Fruit fly (Drosophila melanogaster) whole organism, embryonic: ENCODE results near the gene CG14221.
A peak's percentile ranks its signal among the peaks of the same experiment; 100 is the strongest.

ENCODE experiments used
- ATbp ChIP-seq: fragments of 200-800 bp; sonication (Bioruptor generic); optimal IDR thresholded peaks from 2 replicates; lab custom pipeline; 2017; ENCODE audit warnings: missing biosample characterization, mild to moderate bottlenecking, missing genetic modification characterization, missing genetic modification reagents
- Adf1 ChIP-seq: fragments of 200-800 bp; sonication (Bioruptor generic); IDR thresholded peaks from 2 replicates; pipeline ENCODE4 v1.3.6; 2022; ENCODE audit warnings: missing biosample characterization, missing genetic modification characterization
- Antp ChIP-seq: fragments of 200-800 bp; sonication (Bioruptor generic); optimal IDR thresholded peaks from 3 replicates; lab custom pipeline; 2016; ENCODE audit warnings: missing biosample characterization, missing genetic modification characterization
- BEAF-32 ChIP-seq: fragments of 200-800 bp; sonication (Bioruptor generic); optimal IDR thresholded peaks from 3 replicates; lab custom pipeline; 2017; ENCODE audit warnings: missing biosample characterization, missing genetic modification characterization, mild to moderate bottlenecking, moderate library complexity, missing genetic modification reagents
- BtbVII ChIP-seq: fragments of 200-800 bp; sonication (Bioruptor generic); optimal IDR thresholded peaks from 3 replicates; lab custom pipeline; 2017; ENCODE audit warnings: missing biosample characterization, mild to moderate bottlenecking, missing genetic modification characterization
- C15 ChIP-seq: fragments of 200-800 bp; sonication (Bioruptor generic); IDR thresholded peaks from 3 replicates; pipeline ENCODE4 v1.3.6; 2022; ENCODE audit warnings: missing biosample characterization, missing genetic modification characterization
- CG10147 ChIP-seq: fragments of 200-800 bp; sonication (Bioruptor generic); optimal IDR thresholded peaks from 2 replicates; lab custom pipeline; 2019; ENCODE audit warnings: missing biosample characterization, mild to moderate bottlenecking, missing genetic modification characterization, moderate library complexity
- CG10431 ChIP-seq: fragments of 200-800 bp; sonication (Bioruptor generic); optimal IDR thresholded peaks from 3 replicates; lab custom pipeline; 2018; ENCODE audit warnings: missing biosample characterization, mild to moderate bottlenecking, missing genetic modification characterization
- CG11696 ChIP-seq: fragments of 200-800 bp; sonication (Bioruptor generic); IDR thresholded peaks from 2 replicates; pipeline ENCODE4 v1.3.6; 2022; ENCODE audit warnings: missing biosample characterization, missing genetic modification characterization
- CG1233 ChIP-seq: fragments of 200-800 bp; sonication (Bioruptor generic); optimal IDR thresholded peaks from 4 replicates; lab custom pipeline; 2018; ENCODE audit warnings: missing biosample characterization, mild to moderate bottlenecking, missing genetic modification characterization
- CG13287 ChIP-seq: fragments of 200-800 bp; sonication (Bioruptor generic); IDR thresholded peaks from 2 replicates; pipeline ENCODE4 v1.3.6; 2022; ENCODE audit warnings: missing biosample characterization, missing genetic modification characterization; ENCODE audit not compliant: partially characterized antibody
- CG14441 ChIP-seq: fragments of 200-800 bp; sonication (Bioruptor generic); IDR thresholded peaks from 2 replicates; pipeline ENCODE4 v1.3.6; 2022; ENCODE audit warnings: missing biosample characterization, missing genetic modification characterization
- CG1529 ChIP-seq: fragments of 200-800 bp; sonication (Bioruptor generic); optimal IDR thresholded peaks from 3 replicates; lab custom pipeline; 2018; ENCODE audit warnings: missing biosample characterization, missing genetic modification characterization
- CG1602 ChIP-seq: fragments of 200-800 bp; sonication (Bioruptor generic); optimal IDR thresholded peaks from 3 replicates; lab custom pipeline; 2016; ENCODE audit warnings: missing biosample characterization, missing genetic modification characterization
- CG16815 ChIP-seq: fragments of 200-800 bp; sonication (Bioruptor generic); optimal IDR thresholded peaks from 3 replicates; lab custom pipeline; 2017; ENCODE audit warnings: missing biosample characterization, mild to moderate bottlenecking, missing genetic modification characterization
- CG17568 ChIP-seq: fragments of 200-800 bp; sonication (Bioruptor generic); optimal IDR thresholded peaks from 2 replicates; lab custom pipeline; 2018; ENCODE audit warnings: missing biosample characterization, mild to moderate bottlenecking, missing genetic modification characterization, moderate library complexity
- CG2889 ChIP-seq: fragments of 200-800 bp; sonication (Bioruptor generic); IDR thresholded peaks from 3 replicates; pipeline ENCODE4 v1.3.6; 2022; ENCODE audit warnings: missing biosample characterization, missing genetic modification characterization
- CG34224 ChIP-seq: fragments of 200-800 bp; sonication (Bioruptor generic); IDR thresholded peaks from 3 replicates; pipeline ENCODE4 v1.3.6; 2022; ENCODE audit warnings: missing biosample characterization, missing genetic modification characterization; ENCODE audit not compliant: partially characterized antibody
- CG42726 ChIP-seq: fragments of 200-800 bp; sonication (Bioruptor generic); IDR thresholded peaks from 2 replicates; pipeline ENCODE4 v1.3.6; 2022; ENCODE audit warnings: missing biosample characterization, missing genetic modification characterization; ENCODE audit not compliant: partially characterized antibody
- CG5953 ChIP-seq: fragments of 200-800 bp; sonication (Bioruptor generic); IDR thresholded peaks from 2 replicates; pipeline ENCODE4 v1.3.6; 2022; ENCODE audit warnings: missing biosample characterization, missing genetic modification characterization
- CG6689 ChIP-seq: fragments of 200-800 bp; sonication (Bioruptor generic); IDR thresholded peaks from 2 replicates; pipeline ENCODE4 v1.3.6; 2022; ENCODE audit warnings: missing biosample characterization, missing genetic modification characterization
- CG8089 ChIP-seq: fragments of 200-800 bp; sonication (Bioruptor generic); optimal IDR thresholded peaks from 3 replicates; lab custom pipeline; 2016; ENCODE audit warnings: missing biosample characterization, missing genetic modification characterization
- CG8290 ChIP-seq, 3 experiments: fragments of 200-800 bp; sonication (Bioruptor generic); optimal IDR thresholded peaks; 2 replicates each; lab custom pipeline; 2016 to 2019; ENCODE audit warnings: missing biosample characterization in 3 of 3, missing genetic modification characterization in 3 of 3, mild to moderate bottlenecking in 2 of 3, moderate library complexity in 1 of 3
- CG9876 ChIP-seq: fragments of 200-800 bp; sonication (Bioruptor generic); optimal IDR thresholded peaks from 2 replicates; lab custom pipeline; 2016; ENCODE audit warnings: missing biosample characterization, missing genetic modification characterization
- Chrac-16 ChIP-seq: fragments of 200-800 bp; sonication (Bioruptor generic); optimal IDR thresholded peaks from 3 replicates; lab custom pipeline; 2016; ENCODE audit warnings: missing biosample characterization, missing genetic modification characterization
- Deaf1 ChIP-seq: fragments of 200-800 bp; optimal IDR thresholded peaks from 3 replicates; lab custom pipeline; 2019; ENCODE audit warnings: missing biosample characterization, mild to moderate bottlenecking, missing genetic modification characterization, moderate library complexity
- Dip2 ChIP-seq: fragments of 200-800 bp; sonication (Bioruptor generic); IDR thresholded peaks from 2 replicates; pipeline ENCODE4 v1.3.6; 2022; ENCODE audit warnings: missing biosample characterization, missing genetic modification characterization
- Lhr ChIP-seq: fragments of 200-800 bp; sonication (Bioruptor generic); optimal IDR thresholded peaks from 3 replicates; lab custom pipeline; 2017; ENCODE audit warnings: mild to moderate bottlenecking, missing biosample characterization, missing genetic modification reagents, missing genetic modification characterization
- Lim3 ChIP-seq: fragments of 200-800 bp; sonication (Bioruptor generic); IDR thresholded peaks from 2 replicates; pipeline ENCODE4 v1.3.6; 2022; ENCODE audit warnings: missing biosample characterization, missing genetic modification characterization
- Mad ChIP-seq: fragments of 200-800 bp; sonication (Bioruptor generic); optimal IDR thresholded peaks from 2 replicates; lab custom pipeline; 2016; ENCODE audit warnings: missing biosample characterization, missing genetic modification characterization
- Mrtf ChIP-seq: fragments of 200-800 bp; sonication (Bioruptor generic); IDR thresholded peaks from 3 replicates; pipeline ENCODE4 v1.3.6; 2022; ENCODE audit warnings: missing biosample characterization, missing genetic modification characterization
- PHDP ChIP-seq: fragments of 200-800 bp; sonication (Bioruptor generic); optimal IDR thresholded peaks from 3 replicates; lab custom pipeline; 2018; ENCODE audit warnings: missing biosample characterization, mild to moderate bottlenecking, missing genetic modification characterization, moderate library complexity
- Rx ChIP-seq: fragments of 200-800 bp; sonication (Bioruptor generic); IDR thresholded peaks from 2 replicates; pipeline ENCODE4 v1.3.6; 2022; ENCODE audit warnings: missing biosample characterization, missing genetic modification characterization
- Spps ChIP-seq: fragments of 200-800 bp; sonication (Bioruptor generic); optimal IDR thresholded peaks from 2 replicates; lab custom pipeline; 2018; ENCODE audit warnings: missing biosample characterization, mild to moderate bottlenecking, missing genetic modification characterization
- Sry-δ ChIP-seq: fragments of 200-800 bp; sonication (Bioruptor generic); optimal IDR thresholded peaks from 2 replicates; lab custom pipeline; 2016; ENCODE audit warnings: missing biosample characterization, missing genetic modification characterization
- ap ChIP-seq: fragments of 200-800 bp; sonication (Bioruptor generic); IDR thresholded peaks from 2 replicates; pipeline ENCODE4 v1.3.6; 2022; ENCODE audit warnings: missing biosample characterization, missing genetic modification characterization
- bowl ChIP-seq: fragments of 200-800 bp; sonication (Bioruptor generic); IDR thresholded peaks from 2 replicates; pipeline ENCODE4 v1.3.6; 2022; ENCODE audit warnings: missing biosample characterization, missing genetic modification characterization
- chif ChIP-seq, 2 experiments: fragments of 200-800 bp; sonication (Bioruptor generic); optimal IDR thresholded peaks; 3 replicates each; lab custom pipeline; 2016; ENCODE audit warnings: missing biosample characterization in 2 of 2, missing genetic modification characterization in 2 of 2
- ci ChIP-seq: fragments of 200-800 bp; sonication (Bioruptor generic); IDR thresholded peaks from 3 replicates; pipeline ENCODE4 v1.3.6; 2022; ENCODE audit warnings: missing biosample characterization, missing genetic modification characterization
- crol ChIP-seq: fragments of 200-800 bp; sonication (Bioruptor generic); IDR thresholded peaks from 2 replicates; pipeline ENCODE4 v1.3.6; 2022; ENCODE audit warnings: missing biosample characterization, missing genetic modification characterization
- fru ChIP-seq: fragments of >200 bp; optimal IDR thresholded peaks from 2 replicates; lab custom pipeline; 2017
- gro ChIP-seq: fragments of 200-800 bp; sonication (Bioruptor generic); optimal IDR thresholded peaks from 2 replicates; lab custom pipeline; 2016; ENCODE audit warnings: missing biosample characterization, missing genetic modification characterization
- gsb ChIP-seq: fragments of 200-800 bp; sonication (Bioruptor generic); IDR thresholded peaks from 2 replicates; pipeline ENCODE4 v1.3.6; 2022; ENCODE audit warnings: missing biosample characterization, missing genetic modification characterization
- insv ChIP-seq, 2 experiments: fragments of 200-800 bp; sonication (Bioruptor generic); optimal IDR thresholded peaks; 3 replicates each; lab custom pipeline; 2016 to 2018; ENCODE audit warnings: missing biosample characterization in 2 of 2, missing genetic modification characterization in 2 of 2
- kah ChIP-seq: fragments of 200-800 bp; sonication (Bioruptor generic); optimal IDR thresholded peaks from 2 replicates; lab custom pipeline; 2018; ENCODE audit warnings: missing biosample characterization, mild to moderate bottlenecking, missing genetic modification characterization
- nerfin-1 ChIP-seq: fragments of 200-800 bp; sonication (Bioruptor generic); optimal IDR thresholded peaks from 3 replicates; lab custom pipeline; 2019; ENCODE audit warnings: missing biosample characterization, mild to moderate bottlenecking, missing genetic modification characterization, moderate library complexity
- peb ChIP-seq: fragments of 200-800 bp; sonication (Bioruptor generic); IDR thresholded peaks from 2 replicates; pipeline ENCODE4 v1.3.6; 2022; ENCODE audit warnings: missing biosample characterization, missing genetic modification characterization
- slbo ChIP-seq: fragments of 200-800 bp; sonication (Bioruptor generic); IDR thresholded peaks from 2 replicates; pipeline ENCODE4 v1.3.6; 2022; ENCODE audit warnings: missing biosample characterization, missing genetic modification characterization
- tll ChIP-seq, 2 experiments: fragments of 200-800 bp in 1 of 2; fragments of >200 bp in 1 of 2; sonication (Bioruptor generic) in 1 of 2; optimal IDR thresholded peaks; 2 replicates each; lab custom pipeline; 2017 to 2019; ENCODE audit warnings: missing biosample characterization in 2 of 2, missing genetic modification characterization in 2 of 2, mild to moderate bottlenecking in 1 of 2, moderate library complexity in 1 of 2
- usp ChIP-seq: fragments of >200 bp; optimal IDR thresholded peaks from 2 replicates; lab custom pipeline; 2017; ENCODE audit warnings: missing biosample characterization, missing genetic modification characterization

CG14221 gene

DNA sequence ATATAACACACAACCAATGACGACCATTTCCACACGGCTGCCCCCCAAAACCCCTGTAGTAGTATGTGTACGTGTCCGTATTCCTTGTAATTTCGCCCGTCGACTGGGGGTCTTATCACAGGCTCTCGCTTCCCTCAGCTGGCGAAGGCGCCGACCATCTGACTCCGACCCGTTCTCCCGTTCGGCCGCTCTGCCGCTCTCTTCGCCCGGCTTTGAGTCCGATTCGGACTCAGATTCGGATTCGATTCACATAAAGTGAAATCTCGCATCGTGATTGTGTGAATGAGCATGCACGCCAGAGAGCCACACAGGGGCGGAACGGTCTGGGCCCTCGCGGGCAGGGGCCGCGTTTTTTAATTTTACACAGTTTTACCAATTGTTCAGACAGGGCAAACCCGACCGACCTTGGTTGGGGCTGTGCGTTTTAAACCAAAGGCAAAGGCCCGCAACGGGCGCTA lies 44.7 kb upstream of the CG14221 start (continued):
- TF ChIP-seq Rx (GFP tag; lab: Robert Waterston, UW) (peak; percentile 52), CG8290 (GFP tag; optimal IDR thresholded peaks at IDR 0.05; lab: Kevin White, UChicago) (peak; percentile 25), CG8290 (tag; optimal IDR thresholded peaks at IDR 0.05; lab: Kevin White, UChicago) (peak in 1 of 2 experiments; percentile 44), Spps (tag; lab: Kevin White, UChicago) (no peak), CG1529 (GFP tag; lab: Kevin White, UChicago) (no peak), ATbp (no peak), CG34224 (GFP tag; lab: Robert Waterston, UW) (no peak), PHDP (tag; lab: Kevin White, UChicago) (no peak), gro (GFP tag; lab: Kevin White, UChicago) (no peak), CG8089 (peak; percentile 8), CG6689 (GFP tag; lab: Robert Waterston, UW) (peak; percentile 53), Chrac-16 (peak; percentile 28), CG9876 (GFP tag; lab: Kevin White, UChicago) (no peak), CG14441 (GFP tag; lab: Robert Waterston, UW) (peak; percentile 63), Deaf1 (tag; lab: Kevin White, UChicago) (peak; percentile 43), CG16815 (GFP tag; lab: Kevin White, UChicago) (peak; percentile 4), CG17568 (GFP tag; lab: Kevin White, UChicago) (no peak), Dip2 (GFP tag; lab: Robert Waterston, UW) (no peak), chif (GFP tag; optimal IDR thresholded peaks at IDR 0.05; lab: Kevin White, UChicago) (peak in 1 of 2 experiments; percentile 8), Lhr (no peak), fru (lab: Kevin White, UChicago) (no peak), CG10431 (no peak), CG5953 (GFP tag; lab: Robert Waterston, UW) (peak; percentile 43; the same call in 1 of the 2 replicates), ap (GFP tag; lab: Robert Waterston, UW) (no peak), CG1602 (GFP tag; lab: Kevin White, UChicago) (no peak), CG42726 (GFP tag; lab: Robert Waterston, UW) (peak; percentile 82), BEAF-32 (GFP tag; lab: Kevin White, UChicago) (no peak), Mad (no peak), Adf1 (peak; percentile 67), usp (GFP tag; lab: Kevin White, UChicago) (no peak), ci (GFP tag; lab: Robert Waterston, UW) (peak; percentile 60), bowl (no peak; the same call in 1 of the 2 replicates), CG2889 (peak; percentile 63; the same call in 1 of the 3 replicates), gsb (GFP tag; lab: Robert Waterston, UW) (peak; percentile 48; the same call in 1 of the 2 replicates), slbo (GFP tag; lab: Robert Waterston, UW) (peak; percentile 85), Sry-δ (no peak), CG11696 (GFP tag; lab: Robert Waterston, UW) (no peak), CG1233 (GFP tag; lab: Kevin White, UChicago) (no peak), insv (GFP tag; optimal IDR thresholded peaks at IDR 0.05; lab: Kevin White, UChicago) (no peak), CG10147 (GFP tag; lab: Kevin White, UChicago) (peak; percentile 8), C15 (GFP tag; lab: Robert Waterston, UW) (no peak), nerfin-1 (no peak), peb (GFP tag; lab: Robert Waterston, UW) (peak; percentile 37; the same call in 1 of the 2 replicates), Mrtf (GFP tag; lab: Robert Waterston, UW) (peak; percentile 47; the same call in 2 of the 3 replicates), kah (no peak), CG13287 (peak; percentile 32; the same call in 1 of the 2 replicates), tll (GFP tag; optimal IDR thresholded peaks at IDR 0.05; lab: Kevin White, UChicago) (no peak), BtbVII (GFP tag; lab: Kevin White, UChicago) (no peak), Lim3 (GFP tag; lab: Robert Waterston, UW) (no peak), Antp (GFP tag; lab: Kevin White, UChicago) (peak; percentile 64), crol (GFP tag; lab: Robert Waterston, UW) (no peak)
